Worm (Caenorhabditis elegans): ENCODE results near the gene T01B11.1.

Gene T01B11.1

DNA sequence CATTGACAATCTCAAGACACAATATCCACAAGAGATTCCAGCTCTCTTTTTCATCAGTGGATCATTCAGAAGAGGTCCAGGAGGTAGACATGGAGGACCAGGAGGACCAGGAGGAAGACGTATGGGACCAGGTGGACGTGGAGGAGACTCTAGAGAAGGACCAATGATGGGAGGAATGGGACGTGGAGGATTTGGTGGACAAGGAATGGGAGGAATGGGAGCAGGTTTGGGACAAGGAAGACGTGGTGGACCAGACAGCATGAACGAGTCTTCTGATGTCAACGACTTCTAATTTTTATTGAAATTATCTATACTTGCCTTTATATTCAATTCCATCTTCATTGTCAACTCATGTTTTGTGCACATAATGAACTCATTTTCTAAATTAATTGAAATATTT lies 41.0 kb downstream of the T01B11.1 start:
- TF ChIP-seq C08G9.2 (tag; optimal IDR thresholded peaks at IDR 0.05) (no peak), hlh-15 (tag; optimal IDR thresholded peaks at IDR 0.05) (no peak), unc-3 (GFP tag; conservative IDR thresholded peaks at IDR 0.05) (no peak), unc-3 (tag; optimal IDR thresholded peaks at IDR 0.05) (no peak), ceh-22 (tag; optimal IDR thresholded peaks at IDR 0.05) (no peak), hlh-13 (GFP tag; optimal IDR thresholded peaks at IDR 0.05) (no peak), hlh-6 (tag; optimal IDR thresholded peaks at IDR 0.05) (no peak), ceh-19 (GFP tag; optimal IDR thresholded peaks at IDR 0.05) (no peak), odd-2 (tag; optimal IDR thresholded peaks at IDR 0.05) (no peak), ceh-2 (tag; optimal IDR thresholded peaks at IDR 0.05) (no peak), pha-4 (tag; optimal IDR thresholded peaks at IDR 0.05) (no peak), unc-86 (tag; optimal IDR thresholded peaks at IDR 0.05) (no peak), unc-55 (GFP tag; optimal IDR thresholded peaks at IDR 0.05) (no peak), pha-2 (tag; optimal IDR thresholded peaks at IDR 0.05) (no peak), ets-4 (tag; optimal IDR thresholded peaks at IDR 0.05) (no peak), ceh-24 (tag; optimal IDR thresholded peaks at IDR 0.05) (no peak)

DNA sequence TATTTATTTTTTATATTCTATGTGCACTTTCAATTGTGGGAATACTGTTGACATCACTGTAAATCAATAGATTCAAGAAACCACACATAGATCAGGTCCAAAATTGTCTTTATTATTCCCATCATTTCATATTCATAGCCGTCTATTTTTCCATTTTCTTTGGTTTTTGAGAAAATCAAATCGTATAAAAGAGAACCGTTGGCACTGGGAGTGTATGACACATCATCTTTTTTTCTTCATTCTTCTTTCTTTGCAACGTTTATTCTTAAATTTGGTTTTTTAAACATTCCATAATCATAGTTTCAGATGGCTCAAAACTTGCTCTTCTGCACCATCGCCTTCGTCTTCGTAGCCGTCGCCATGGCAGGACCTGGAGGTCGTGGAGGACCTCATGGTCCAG lies 42.9 kb downstream of the T01B11.1 start, which contains the start of gene srlf-2:
Gene srlf-2, plus strand, starts transcription at position 301 of the 400 bp plus-strand sequence.
- TF ChIP-seq fax-1 (tag; optimal IDR thresholded peaks at IDR 0.05) (no peak), rnt-1 (tag; optimal IDR thresholded peaks at IDR 0.05) (no peak), pat-9 (tag; optimal IDR thresholded peaks at IDR 0.05) (no peak), ceh-9 (tag; optimal IDR thresholded peaks at IDR 0.05) (no peak), F13H6.1 (tag; optimal IDR thresholded peaks at IDR 0.05) (no peak), eyg-1 (tag; optimal IDR thresholded peaks at IDR 0.05) (no peak), ahr-1 (tag; optimal IDR thresholded peaks at IDR 0.05) (no peak), C08G9.2 (tag; optimal IDR thresholded peaks at IDR 0.05) (no peak), ceh-22 (tag; optimal IDR thresholded peaks at IDR 0.05) (no peak), hlh-6 (tag; optimal IDR thresholded peaks at IDR 0.05) (no peak), ets-4 (tag; optimal IDR thresholded peaks at IDR 0.05) (no peak), syd-9 (tag; optimal IDR thresholded peaks at IDR 0.05) (no peak)

DNA sequence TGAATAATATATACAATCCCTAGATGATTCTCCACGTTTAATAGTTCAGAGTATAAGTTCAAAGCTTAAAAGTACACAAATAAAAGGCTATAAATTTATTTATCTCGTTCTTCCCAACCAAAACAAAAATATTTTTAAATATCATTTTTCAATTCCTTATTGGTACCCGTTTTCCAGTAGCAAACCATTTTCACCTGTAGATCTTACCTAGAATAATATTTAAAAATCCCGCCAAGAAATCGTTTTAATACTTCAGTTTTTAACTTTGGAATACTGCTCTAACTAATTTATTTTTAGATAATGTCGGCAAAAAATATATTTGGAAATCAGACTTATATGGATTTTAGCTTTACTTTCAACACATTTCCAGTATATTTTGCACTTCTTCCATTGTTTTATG lies 45.2 kb downstream of the T01B11.1 start, which contains the start of gene sru-7:
Gene sru-7, plus strand, starts transcription at position 301 of the 400 bp plus-strand sequence.
- TF ChIP-seq unc-86 (tag; optimal IDR thresholded peaks at IDR 0.05) (no peak), npax-4 (tag; optimal IDR thresholded peaks at IDR 0.05) (no peak), unc-55 (GFP tag; optimal IDR thresholded peaks at IDR 0.05) (no peak), ceh-2 (tag; optimal IDR thresholded peaks at IDR 0.05) (no peak), ztf-16 (tag; optimal IDR thresholded peaks at IDR 0.05) (no peak), ceh-34 (tag; optimal IDR thresholded peaks at IDR 0.05) (no peak), F13H6.1 (tag; optimal IDR thresholded peaks at IDR 0.05) (no peak), che-1 (tag; optimal IDR thresholded peaks at IDR 0.05) (no peak), dve-1 (tag; optimal IDR thresholded peaks at IDR 0.05) (no peak), hlh-15 (tag; optimal IDR thresholded peaks at IDR 0.05) (no peak), pha-2 (tag; optimal IDR thresholded peaks at IDR 0.05) (no peak)

DNA sequence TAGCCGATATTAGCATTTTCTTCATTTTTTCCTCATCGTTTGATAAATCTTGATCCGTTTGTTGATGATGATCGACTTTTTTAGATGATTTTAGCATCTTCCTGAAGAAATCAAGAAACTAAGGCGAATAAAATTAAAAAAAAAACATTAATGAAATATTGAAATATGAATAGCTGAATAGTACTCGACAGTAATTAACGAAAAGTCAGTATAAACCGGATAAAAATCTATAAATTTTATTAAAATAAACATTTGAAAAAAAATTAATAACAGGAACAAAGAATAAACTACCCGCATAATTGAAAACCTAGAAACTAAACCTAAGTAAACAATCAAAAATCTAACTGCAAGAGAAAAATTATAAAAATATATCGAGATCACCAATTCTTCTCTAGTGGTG lies 49.3 kb downstream of the T01B11.1 start, which contains the start of gene C28C12.12:
Gene C28C12.12, minus strand, starts transcription at position 101 of the 400 bp plus-strand sequence.
- no peak for TF ChIP-seq ceh-22 (tag; optimal IDR thresholded peaks at IDR 0.05)
- no peak for TF ChIP-seq che-1 (tag; optimal IDR thresholded peaks at IDR 0.05)
- no peak for TF ChIP-seq ceh-30 (tag; optimal IDR thresholded peaks at IDR 0.05)
- TF ChIP-seq ceh-45 (GFP tag; IDR thresholded peaks at IDR 0.05): no peak
- no peak for TF ChIP-seq ceh-48 (tag; optimal IDR thresholded peaks at IDR 0.05)
